Worm (Caenorhabditis elegans) whole organism, L3 larva: ENCODE results near the gene fig-1.

Experiments
- R02D3.7 ChIP-seq: fragments of 150-350 bp; optimal IDR thresholded peaks from 2 replicates; lab custom pipeline; 2014; ENCODE audit warnings: missing biosample characterization, missing genetic modification characterization
- ceh-16 ChIP-seq: sonication (generic microtip); optimal IDR thresholded peaks from 2 replicates; lab custom pipeline; 2017; ENCODE audit warnings: missing biosample characterization, missing genetic modification characterization
- ceh-28 ChIP-seq: fragments of 150-350 bp; optimal IDR thresholded peaks from 2 replicates; lab custom pipeline; 2014; ENCODE audit warnings: missing biosample characterization, missing genetic modification reagents, missing genetic modification characterization
- daf-12 ChIP-seq: fragments of 150-350 bp; optimal IDR thresholded peaks from 2 replicates; lab custom pipeline; 2014; ENCODE audit warnings: missing biosample characterization, missing genetic modification reagents, missing genetic modification characterization
- egl-27 ChIP-seq: sonication (generic microtip); optimal IDR thresholded peaks from 4 replicates; lab custom pipeline; 2017; ENCODE audit warnings: missing biosample characterization, missing genetic modification reagents, missing genetic modification characterization
- egl-5 ChIP-seq: fragments of 150-350 bp; optimal IDR thresholded peaks from 2 replicates; lab custom pipeline; 2017; ENCODE audit warnings: missing biosample characterization, missing genetic modification reagents, missing genetic modification characterization, inconsistent platforms
- elt-2 ChIP-seq: sonication (generic microtip); optimal IDR thresholded peaks from 2 replicates; lab custom pipeline; 2016; ENCODE audit warnings: missing genetic modification reagents, mild to moderate bottlenecking, missing genetic modification characterization, missing compliant biosample characterization
- elt-3 ChIP-seq, 3 experiments: fragments of 150-350 bp in 1 of 3; sonication (generic microtip) in 2 of 3; optimal IDR thresholded peaks; 2 replicates in 2 of 3; 4 replicates in 1 of 3; lab custom pipeline; 2014 to 2017; ENCODE audit warnings: missing biosample characterization in 3 of 3, missing genetic modification characterization in 3 of 3
- eor-1 ChIP-seq, 2 experiments: fragments of 150-350 bp; optimal IDR thresholded peaks; 2 replicates each; lab custom pipeline; 2014 to 2018; ENCODE audit warnings: missing biosample characterization in 2 of 2, missing genetic modification characterization in 2 of 2
- fkh-10 ChIP-seq: sonication (generic microtip); optimal IDR thresholded peaks from 2 replicates; lab custom pipeline; 2017; ENCODE audit warnings: missing biosample characterization, missing genetic modification reagents, missing genetic modification characterization
- fkh-2 ChIP-seq: fragments of 150-350 bp; optimal IDR thresholded peaks from 2 replicates; lab custom pipeline; 2014; ENCODE audit warnings: missing biosample characterization, missing genetic modification reagents, missing genetic modification characterization
- fos-1 ChIP-seq: fragments of 150-350 bp; optimal IDR thresholded peaks from 2 replicates; lab custom pipeline; 2014; ENCODE audit warnings: missing biosample characterization, missing genetic modification characterization
- jun-1 ChIP-seq: fragments of 150-350 bp; optimal IDR thresholded peaks from 2 replicates; lab custom pipeline; 2014; ENCODE audit warnings: missing biosample characterization, missing genetic modification reagents, missing genetic modification characterization
- lin-15B ChIP-seq: fragments of 150-350 bp; optimal IDR thresholded peaks from 2 replicates; lab custom pipeline; 2014; ENCODE audit warnings: missing biosample characterization, missing genetic modification characterization
- lsy-12 ChIP-seq: sonication (generic microtip); optimal IDR thresholded peaks from 2 replicates; lab custom pipeline; 2016; ENCODE audit warnings: mild to moderate bottlenecking, missing genetic modification characterization, missing compliant biosample characterization
- mdl-1 ChIP-seq: fragments of 150-350 bp; optimal IDR thresholded peaks from 2 replicates; lab custom pipeline; 2014; ENCODE audit warnings: missing biosample characterization, missing genetic modification characterization
- mml-1 ChIP-seq: fragments of 150-350 bp; sonication (generic microtip); optimal IDR thresholded peaks from 3 replicates; lab custom pipeline; 2014; ENCODE audit warnings: missing biosample characterization, missing genetic modification characterization
- nfya-1 ChIP-seq: sonication (generic microtip); optimal IDR thresholded peaks from 2 replicates; lab custom pipeline; 2017; ENCODE audit warnings: missing genetic modification characterization, mild to moderate bottlenecking, missing compliant biosample characterization, antibody characterized with exemption, moderate library complexity; ENCODE audit not compliant: insufficient read depth
- nhr-12 ChIP-seq: fragments of 150-350 bp; optimal IDR thresholded peaks from 2 replicates; lab custom pipeline; 2014; ENCODE audit warnings: missing biosample characterization, missing genetic modification characterization
- nhr-237 ChIP-seq: fragments of 150-350 bp; optimal IDR thresholded peaks from 2 replicates; lab custom pipeline; 2014; ENCODE audit warnings: missing biosample characterization, missing genetic modification characterization
- nhr-25 ChIP-seq: sonication (generic microtip); optimal IDR thresholded peaks from 2 replicates; lab custom pipeline; 2017; ENCODE audit warnings: missing biosample characterization, missing genetic modification characterization
- nhr-43 ChIP-seq: sonication (generic microtip); optimal IDR thresholded peaks from 2 replicates; lab custom pipeline; 2016; ENCODE audit warnings: mild to moderate bottlenecking, missing genetic modification characterization, missing compliant biosample characterization; ENCODE audit not compliant: poor library complexity, severe bottlenecking
- pha-4 ChIP-seq: fragments of 150-350 bp; optimal IDR thresholded peaks from 2 replicates; lab custom pipeline; 2014; ENCODE audit warnings: missing biosample characterization, missing genetic modification reagents, missing genetic modification characterization
- pqm-1 ChIP-seq: fragments of 150-350 bp; optimal IDR thresholded peaks from 2 replicates; lab custom pipeline; 2017; ENCODE audit warnings: missing biosample characterization, missing genetic modification characterization, inconsistent platforms
- sea-2 ChIP-seq: fragments of 150-350 bp; sonication (generic microtip); optimal IDR thresholded peaks from 4 replicates; lab custom pipeline; 2014; ENCODE audit warnings: missing biosample characterization, missing genetic modification reagents, missing genetic modification characterization
- snpc-4 ChIP-seq: fragments of 150-350 bp; optimal IDR thresholded peaks from 2 replicates; lab custom pipeline; 2014; ENCODE audit warnings: missing biosample characterization, missing genetic modification characterization
- unc-39 ChIP-seq: sonication (generic microtip); optimal IDR thresholded peaks from 4 replicates; lab custom pipeline; 2017; ENCODE audit warnings: missing biosample characterization, missing genetic modification characterization
- unc-62 ChIP-seq: fragments of 150-350 bp; sonication (generic microtip); optimal IDR thresholded peaks from 4 replicates; lab custom pipeline; 2014; ENCODE audit warnings: missing biosample characterization, missing genetic modification reagents, missing genetic modification characterization

Gene fig-1

DNA sequence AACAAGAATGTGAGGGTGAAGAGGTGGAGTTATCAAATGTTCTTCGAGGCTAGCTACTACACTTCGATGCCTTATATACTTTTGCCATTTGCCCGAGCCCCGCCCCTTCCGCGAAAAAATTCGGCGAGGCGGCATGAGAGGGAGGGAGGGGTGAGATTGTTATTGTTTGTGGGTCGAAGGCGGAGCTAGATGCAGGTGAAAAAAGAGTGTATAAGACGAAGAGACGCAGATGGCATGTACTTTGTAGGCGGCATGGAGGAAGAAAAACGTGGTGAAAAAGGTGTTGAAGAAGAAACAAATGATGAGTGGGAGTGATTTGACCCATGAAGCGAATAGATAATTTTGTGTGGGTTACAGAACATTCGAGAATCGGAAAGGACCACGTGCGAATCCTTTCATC, 31.4 kb upstream of the fig-1 start, which contains the start of gene C13G3.1:
TSS of gene C13G3.1 (minus strand) at position 47 of the 400 bp plus-strand sequence.
- no peak for TF ChIP-seq fos-1 (tag; lab: Kevin White, UChicago)
- TF ChIP-seq nhr-25 (tag; lab: Kevin White, UChicago), result peak; percentile 3
- no peak for TF ChIP-seq mdl-1
- TF ChIP-seq daf-12 (tag; lab: Kevin White, UChicago), result no peak
- TF ChIP-seq elt-3 (tag; optimal IDR thresholded peaks at IDR 0.05; lab: Kevin White, UChicago), result no peak

DNA sequence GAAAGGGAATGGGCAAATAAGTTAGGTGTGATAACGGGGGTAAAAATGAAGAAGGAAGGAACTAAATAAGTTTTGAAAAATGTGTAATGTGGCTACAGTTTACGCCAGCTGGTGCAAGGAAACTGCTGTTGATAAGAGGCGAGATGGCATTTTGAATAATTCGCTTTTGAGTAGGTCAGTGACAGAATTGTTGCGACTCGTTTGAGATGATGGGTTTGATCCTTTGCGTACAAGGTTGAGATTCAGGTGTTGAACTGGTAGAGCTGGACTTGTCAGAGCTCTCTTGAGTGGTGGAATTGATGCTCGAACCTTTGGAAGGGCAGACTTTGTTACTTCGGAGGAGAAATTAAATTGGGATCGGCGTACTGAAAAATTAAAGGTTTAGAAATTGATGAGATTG, 30.8 kb upstream of the fig-1 start:
- TF ChIP-seq nhr-25 (tag; lab: Kevin White, UChicago), result peak; percentile 10
- TF ChIP-seq nfya-1 (tag; lab: Kevin White, UChicago), result no peak
- TF ChIP-seq, all 47 proteins: peak for 1

DNA sequence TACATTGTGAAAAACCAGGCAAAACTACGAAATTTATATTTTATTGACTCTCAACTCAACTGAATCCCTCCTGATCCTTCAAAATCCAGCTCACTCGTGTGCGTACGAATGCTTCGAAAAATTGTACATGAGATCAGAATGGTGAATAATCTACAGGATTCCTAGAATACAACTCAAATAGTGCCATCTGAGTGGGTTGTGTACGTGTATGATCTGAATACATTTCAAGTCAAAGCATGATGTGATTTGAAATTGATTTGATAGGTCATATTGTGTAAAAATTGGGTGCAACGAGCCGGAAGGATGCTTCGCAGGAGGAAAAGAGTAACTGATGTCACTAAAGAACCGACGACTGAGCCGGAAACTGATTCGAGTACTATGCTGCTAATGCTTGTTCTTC, 29.8 kb upstream of the fig-1 start:
- TF ChIP-seq daf-12 (tag; lab: Kevin White, UChicago) (no peak), ceh-16 (tag; lab: Kevin White, UChicago) (no peak), snpc-4 (no peak), nhr-237 (tag; lab: Kevin White, UChicago) (no peak), unc-62 (GFP tag; lab: Kevin White, UChicago) (no peak), ceh-28 (tag; lab: Kevin White, UChicago) (no peak), egl-27 (tag; lab: Kevin White, UChicago) (no peak), lin-15B (tag; lab: Kevin White, UChicago) (no peak), elt-2 (tag; lab: Kevin White, UChicago) (no peak), jun-1 (no peak)
- TF ChIP-seq, all 47 proteins: peak for 0

DNA sequence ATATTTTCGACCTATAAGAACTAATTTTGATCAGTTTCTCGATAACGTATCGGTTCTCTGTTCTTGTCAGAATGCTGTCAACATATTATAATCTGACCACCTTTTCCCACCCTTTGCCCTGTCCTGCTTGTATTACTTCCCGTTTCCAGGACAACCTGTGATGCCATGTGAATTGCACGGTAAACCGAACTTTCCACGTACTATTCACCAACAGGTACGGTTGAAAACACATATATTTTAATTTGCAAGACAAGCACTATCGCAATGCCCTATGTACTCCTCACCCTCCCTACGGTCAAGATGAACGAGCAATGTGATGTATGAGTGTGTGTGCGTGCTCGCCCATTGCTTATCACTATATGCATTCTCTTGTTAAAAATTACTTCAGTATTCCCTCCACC, 28.1 kb upstream of the fig-1 start:
- TF ChIP-seq elt-2 (tag; lab: Kevin White, UChicago), result peak; percentile 92
- TF ChIP-seq nfya-1 (tag; lab: Kevin White, UChicago), result no peak
- TF ChIP-seq pqm-1, result peak; percentile 74
- TF ChIP-seq jun-1, result peak; percentile 40
- no peak for TF ChIP-seq mml-1 (tag; lab: Kevin White, UChicago)

- TF ChIP-seq elt-2 (tag; lab: Kevin White, UChicago), result peak; percentile 80
- peak; percentile 44 for TF ChIP-seq jun-1
- TF ChIP-seq eor-1 (tag; optimal IDR thresholded peaks at IDR 0.05; lab: Kevin White, UChicago), result no peak
- peak; percentile 24 for TF ChIP-seq pqm-1
Observed at ce11 chrV:11007651-11008050, 26.6 kb upstream of the fig-1 start.

- TF ChIP-seq jun-1 (no peak), nhr-237 (tag; lab: Kevin White, UChicago) (no peak), elt-2 (tag; lab: Kevin White, UChicago) (no peak), snpc-4 (no peak)
Observed at ce11 chrV:11004094-11004493, 23.1 kb upstream of the fig-1 start.

- TF ChIP-seq ceh-16 (tag; lab: Kevin White, UChicago) (no peak), lin-15B (tag; lab: Kevin White, UChicago) (no peak), mml-1 (tag; lab: Kevin White, UChicago) (no peak), unc-62 (GFP tag; lab: Kevin White, UChicago) (no peak), fkh-2 (tag; lab: Kevin White, UChicago) (no peak)
- TF ChIP-seq, all 47 proteins: peak for 0
Observed at ce11 chrV:11002434-11002833, 21.4 kb upstream of the fig-1 start, which contains the start of gene F53B7.4. Gene F53B7.4, minus strand, starts transcription at chrV:11002534.

ce11 chrV:11000650-11001049, 19.6 kb upstream of the fig-1 start, which contains the start of gene isy-1:
Gene isy-1, minus strand, starts transcription at chrV:11000699.
- TF ChIP-seq sea-2 (GFP tag; lab: Kevin White, UChicago), result no peak
- no peak for TF ChIP-seq lsy-12
- TF ChIP-seq eor-1 (tag; optimal IDR thresholded peaks at IDR 0.05; lab: Kevin White, UChicago), result no peak
- no peak for TF ChIP-seq nhr-12 (tag; lab: Kevin White, UChicago)
- no peak for TF ChIP-seq elt-3 (tag; optimal IDR thresholded peaks at IDR 0.05; lab: Kevin White, UChicago)
- TF ChIP-seq lin-15B (tag; lab: Kevin White, UChicago), result peak; percentile 95
- TF ChIP-seq R02D3.7 (tag; lab: Kevin White, UChicago), result peak; percentile 29
- peak; percentile 45 for TF ChIP-seq nhr-25 (tag; lab: Kevin White, UChicago)
- TF ChIP-seq fkh-10 (GFP tag; lab: Kevin White, UChicago), result peak; percentile 22
- TF ChIP-seq snpc-4, result peak; percentile 87
- peak; percentile 18 for TF ChIP-seq elt-2 (tag; lab: Kevin White, UChicago)
- peak; percentile 81 for TF ChIP-seq nfya-1 (tag; lab: Kevin White, UChicago)
- TF ChIP-seq pha-4, result peak; percentile 94
- TF ChIP-seq egl-5, result peak; percentile 41
- TF ChIP-seq nhr-43 (tag; lab: Kevin White, UChicago), result peak; percentile 12
- TF ChIP-seq unc-39 (tag; lab: Kevin White, UChicago), result no peak
- TF ChIP-seq daf-12 (tag; lab: Kevin White, UChicago), result no peak
